Worm (Caenorhabditis elegans): Measurements from ENCODE around the gene T08A11.1.

Gene T08A11.1

DNA sequence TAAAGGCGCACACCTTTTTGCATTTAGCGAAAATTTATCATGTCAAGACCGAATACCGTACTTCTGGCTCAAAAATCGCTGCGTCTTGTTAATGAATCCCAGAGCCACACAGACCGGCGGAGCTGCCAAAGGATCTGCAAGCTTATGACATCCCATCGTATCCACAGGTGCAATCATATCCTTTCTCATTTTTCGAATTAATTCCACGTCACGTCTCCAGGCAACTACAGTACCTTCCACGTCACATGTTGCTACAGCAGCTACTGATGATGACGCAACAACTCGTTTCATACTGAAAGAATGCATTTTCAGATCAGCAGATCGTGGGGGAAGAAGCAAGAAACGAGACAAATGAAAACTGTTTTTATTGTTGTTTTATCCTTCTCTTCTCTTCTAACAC, 30.2 kb upstream of the T08A11.1 start, which contains the start of gene R10E4.6:
TSS of gene R10E4.6 (plus strand) at position 301 of the 400 bp plus-strand sequence.
- TF ChIP-seq lin-15B (tag; optimal IDR thresholded peaks at IDR 0.05) (no peak), ceh-16 (tag; optimal IDR thresholded peaks at IDR 0.05) (no peak), nhr-23 (tag; optimal IDR thresholded peaks at IDR 0.05) (no peak), zag-1 (tag; optimal IDR thresholded peaks at IDR 0.05) (no peak), snpc-4 (tag; optimal IDR thresholded peaks at IDR 0.05) (no peak), ztf-4 (tag; optimal IDR thresholded peaks at IDR 0.05) (no peak), nfya-1 (tag; optimal IDR thresholded peaks at IDR 0.05; ENCODE audit: insufficient read depth) (no peak), sea-2 (GFP tag; optimal IDR thresholded peaks at IDR 0.05) (no peak), nhr-67 (tag; optimal IDR thresholded peaks at IDR 0.05) (no peak), aly-2 (tag; optimal IDR thresholded peaks at IDR 0.05) (no peak), R02D3.7 (tag; optimal IDR thresholded peaks at IDR 0.05) (no peak), elt-1 (tag; optimal IDR thresholded peaks at IDR 0.05) (no peak), elt-2 (tag; optimal IDR thresholded peaks at IDR 0.05) (no peak), ceh-28 (tag; optimal IDR thresholded peaks at IDR 0.05) (no peak), mml-1 (tag; optimal IDR thresholded peaks at IDR 0.05) (no peak), ceh-82 (tag; optimal IDR thresholded peaks at IDR 0.05) (no peak)

- TF ChIP-seq lin-15B (tag; optimal IDR thresholded peaks at IDR 0.05) (peak; percentile 50), nhr-67 (tag; optimal IDR thresholded peaks at IDR 0.05) (no peak), nfya-1 (tag; optimal IDR thresholded peaks at IDR 0.05; ENCODE audit: insufficient read depth) (peak; percentile 56), pha-4 (tag; optimal IDR thresholded peaks at IDR 0.05) (peak; percentile 69), mml-1 (tag; optimal IDR thresholded peaks at IDR 0.05) (no peak), hmg-11 (tag; optimal IDR thresholded peaks at IDR 0.05) (peak; percentile 50), nhr-28 (tag; optimal IDR thresholded peaks at IDR 0.05) (no peak), lin-39 (tag; optimal IDR thresholded peaks at IDR 0.05) (peak; percentile 37), nhr-23 (tag; optimal IDR thresholded peaks at IDR 0.05) (peak; percentile 31), ztf-4 (tag; optimal IDR thresholded peaks at IDR 0.05) (no peak), ceh-28 (tag; optimal IDR thresholded peaks at IDR 0.05) (peak; percentile 26), nhr-77 (tag; optimal IDR thresholded peaks at IDR 0.05) (no peak), elt-3 (tag; optimal IDR thresholded peaks at IDR 0.05) (no peak), nhr-25 (tag; optimal IDR thresholded peaks at IDR 0.05) (peak; percentile 36), daf-12 (tag; optimal IDR thresholded peaks at IDR 0.05) (no peak)
Observed at ce11 chrIII:4291216-4291691, 28.3 kb upstream of the T08A11.1 start, which contains the start of gene mcm-5. TSS of gene mcm-5 (minus strand) at chrIII:4291266.

- TF ChIP-seq fkh-10 (GFP tag; optimal IDR thresholded peaks at IDR 0.05) = no peak
- no peak for TF ChIP-seq nhr-11 (tag; optimal IDR thresholded peaks at IDR 0.05)
- TF ChIP-seq pqm-1 (tag; optimal IDR thresholded peaks at IDR 0.05) = no peak
- no peak for TF ChIP-seq ztf-11 (tag; optimal IDR thresholded peaks at IDR 0.05)
- TF ChIP-seq aly-2 (tag; optimal IDR thresholded peaks at IDR 0.05) = no peak
- TF ChIP-seq nhr-237 (tag; optimal IDR thresholded peaks at IDR 0.05) = no peak
- TF ChIP-seq fos-1 (tag; optimal IDR thresholded peaks at IDR 0.05) = no peak
- no peak for TF ChIP-seq ceh-9 (tag; optimal IDR thresholded peaks at IDR 0.05)
- no peak for TF ChIP-seq egl-5 (tag; optimal IDR thresholded peaks at IDR 0.05)
- TF ChIP-seq ceh-82 (tag; optimal IDR thresholded peaks at IDR 0.05) = no peak
- no peak for TF ChIP-seq unc-62 (GFP tag; optimal IDR thresholded peaks at IDR 0.05)
- no peak for TF ChIP-seq elt-1 (tag; optimal IDR thresholded peaks at IDR 0.05)
- TF ChIP-seq sea-2 (GFP tag; optimal IDR thresholded peaks at IDR 0.05) = no peak
Observed at ce11 chrIII:4289952-4290351, 27.0 kb upstream of the T08A11.1 start.

DNA sequence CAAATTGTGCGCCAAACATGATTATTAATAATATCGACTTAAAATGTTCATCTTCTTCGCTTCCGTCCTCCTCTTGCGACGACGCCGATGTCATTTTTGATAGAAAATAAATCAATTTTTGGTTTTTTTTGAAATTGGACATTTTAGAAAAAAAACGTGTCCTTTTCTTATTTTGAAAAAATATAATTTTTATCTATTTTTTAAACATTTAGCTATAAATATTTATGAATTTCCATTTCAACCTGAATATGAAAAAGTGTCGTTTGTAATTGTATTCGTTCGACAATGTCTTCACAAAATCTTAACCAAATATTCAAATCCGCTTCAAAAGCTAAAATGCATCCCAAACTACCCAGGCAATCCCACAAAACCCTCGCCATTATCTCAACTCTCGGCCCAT, 24.4 kb upstream of the T08A11.1 start, which contains the start of gene R10E4.3:
TSS of gene R10E4.3 (minus strand) at position 101 of the 400 bp plus-strand sequence.
- TF ChIP-seq elt-1 (tag; optimal IDR thresholded peaks at IDR 0.05) (no peak), hmg-11 (tag; optimal IDR thresholded peaks at IDR 0.05) (no peak), skn-1 (tag; optimal IDR thresholded peaks at IDR 0.05) (no peak), ceh-82 (tag; optimal IDR thresholded peaks at IDR 0.05) (no peak), nhr-11 (tag; optimal IDR thresholded peaks at IDR 0.05) (no peak), unc-62 (GFP tag; optimal IDR thresholded peaks at IDR 0.05) (no peak), egl-5 (tag; optimal IDR thresholded peaks at IDR 0.05) (no peak)

DNA sequence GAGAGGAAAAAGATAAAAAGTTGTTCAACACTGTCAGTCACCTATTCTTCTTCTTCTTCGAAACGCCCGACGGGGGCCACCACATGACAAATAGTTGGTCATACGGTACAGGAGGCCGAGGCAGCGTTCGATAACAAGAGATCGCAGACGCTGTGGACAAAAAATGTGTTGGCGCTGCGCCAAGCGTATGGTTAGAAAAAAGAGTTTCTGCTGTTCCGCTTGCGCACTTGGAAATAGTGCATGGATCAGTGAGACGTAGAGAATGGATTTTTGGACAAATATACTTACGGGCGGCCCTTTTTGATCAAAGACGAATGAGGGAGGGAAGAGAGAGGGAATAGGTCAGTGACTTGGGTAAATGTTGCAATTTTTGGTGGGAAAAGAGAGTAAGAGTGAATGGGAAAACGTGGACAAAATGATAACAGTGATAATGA, 21.8 kb upstream of the T08A11.1 start:
- TF ChIP-seq mdl-1 (tag; optimal IDR thresholded peaks at IDR 0.05) = peak; percentile 70
- peak; percentile 28 for TF ChIP-seq elt-1 (tag; optimal IDR thresholded peaks at IDR 0.05)
- TF ChIP-seq lin-39 (tag; optimal IDR thresholded peaks at IDR 0.05) = peak; percentile 4
- TF ChIP-seq nhr-12 (tag; optimal IDR thresholded peaks at IDR 0.05) = no peak
- TF ChIP-seq nhr-237 (tag; optimal IDR thresholded peaks at IDR 0.05) = no peak
- no peak for TF ChIP-seq daf-12 (tag; optimal IDR thresholded peaks at IDR 0.05)
- TF ChIP-seq unc-62 (GFP tag; optimal IDR thresholded peaks at IDR 0.05) = no peak
- no peak for TF ChIP-seq nhr-11 (tag; optimal IDR thresholded peaks at IDR 0.05)
- peak; percentile 73 for TF ChIP-seq nfya-1 (tag; optimal IDR thresholded peaks at IDR 0.05; ENCODE audit: insufficient read depth)
- peak; percentile 11 for TF ChIP-seq R02D3.7 (tag; optimal IDR thresholded peaks at IDR 0.05)
- TF ChIP-seq sea-2 (GFP tag; optimal IDR thresholded peaks at IDR 0.05) = no peak
- peak; percentile 95 for TF ChIP-seq nhr-25 (tag; optimal IDR thresholded peaks at IDR 0.05)
- no peak for TF ChIP-seq skn-1 (tag; optimal IDR thresholded peaks at IDR 0.05)
- peak; percentile 30 for TF ChIP-seq pqm-1 (tag; optimal IDR thresholded peaks at IDR 0.05)
- TF ChIP-seq eor-1 (tag; optimal IDR thresholded peaks at IDR 0.05) = no peak
- TF ChIP-seq zag-1 (tag; optimal IDR thresholded peaks at IDR 0.05) = no peak
- no peak for TF ChIP-seq ztf-11 (tag; optimal IDR thresholded peaks at IDR 0.05)
- TF ChIP-seq ceh-82 (tag; optimal IDR thresholded peaks at IDR 0.05) = no peak
- TF ChIP-seq unc-39 (tag; optimal IDR thresholded peaks at IDR 0.05) = no peak
- no peak for TF ChIP-seq nhr-77 (tag; optimal IDR thresholded peaks at IDR 0.05)
- peak in 1 of 3 experiments; percentile 27 for TF ChIP-seq elt-3 (tag; optimal IDR thresholded peaks at IDR 0.05)
- no peak for TF ChIP-seq fkh-10 (GFP tag; optimal IDR thresholded peaks at IDR 0.05)
- no peak for TF ChIP-seq fkh-2 (tag; optimal IDR thresholded peaks at IDR 0.05)
- no peak for TF ChIP-seq ztf-4 (tag; optimal IDR thresholded peaks at IDR 0.05)
- TF ChIP-seq hmg-11 (tag; optimal IDR thresholded peaks at IDR 0.05) = peak; percentile 69
- TF ChIP-seq snpc-4 (tag; optimal IDR thresholded peaks at IDR 0.05) = peak; percentile 43
- no peak for TF ChIP-seq ceh-9 (tag; optimal IDR thresholded peaks at IDR 0.05)
- TF ChIP-seq nhr-43 (tag; optimal IDR thresholded peaks at IDR 0.05; ENCODE audit: poor library complexity, severe bottlenecking) = peak; percentile 94

Data from whole organism, L3 larva.